Worm (Caenorhabditis elegans) whole organism, young adult: Measurements from ENCODE around the gene C56E6.4.
A peak's percentile ranks its signal among the peaks of the same experiment; 100 is the strongest.

Experiments
- B0261.1 ChIP-seq: sonication (generic microtip); optimal IDR thresholded peaks from 2 replicates; lab custom pipeline; 2016; ENCODE audit warnings: mild to moderate bottlenecking, missing genetic modification characterization, moderate library complexity, missing compliant biosample characterization
- C17E4.6 ChIP-seq: fragments of 200-800 bp; sonication (Bioruptor generic); IDR thresholded peaks from 2 replicates; pipeline ENCODE4 v1.3.6; 2022; ENCODE audit warnings: missing genetic modification reagents, missing genetic modification characterization, missing compliant biosample characterization
- D2030.7 ChIP-seq: fragments of 200-800 bp; sonication (Bioruptor generic); IDR thresholded peaks from 2 replicates; pipeline ENCODE4 v1.3.6; 2022; ENCODE audit warnings: missing genetic modification reagents, missing genetic modification characterization, missing compliant biosample characterization
- F10E7.11 ChIP-seq: sonication (generic microtip); optimal IDR thresholded peaks from 2 replicates; lab custom pipeline; 2017; ENCODE audit warnings: mild to moderate bottlenecking, missing genetic modification characterization, moderate library complexity, missing compliant biosample characterization
- F22D6.2 ChIP-seq: sonication (generic microtip); optimal IDR thresholded peaks from 2 replicates; lab custom pipeline; 2016; ENCODE audit warnings: mild to moderate bottlenecking, missing genetic modification characterization, missing compliant biosample characterization
- F37B4.10 ChIP-seq: fragments of 200-800 bp; sonication (Bioruptor generic); IDR thresholded peaks from 2 replicates; pipeline ENCODE4 v1.3.6; 2022; ENCODE audit warnings: missing genetic modification characterization, missing compliant biosample characterization
- F49E8.2 ChIP-seq: sonication (generic microtip); optimal IDR thresholded peaks from 3 replicates; lab custom pipeline; 2017; ENCODE audit warnings: missing genetic modification characterization, mild to moderate bottlenecking, missing compliant biosample characterization, antibody characterized with exemption, moderate library complexity; ENCODE audit not compliant: insufficient read depth
- F57A8.1 ChIP-seq: fragments of 200-800 bp; sonication (Bioruptor generic); optimal IDR thresholded peaks from 2 replicates; lab custom pipeline; 2018; ENCODE audit warnings: mild to moderate bottlenecking, missing genetic modification characterization, moderate library complexity, missing compliant biosample characterization
- Y56A3A.18 ChIP-seq: fragments of 200-800 bp; sonication (Bioruptor generic); IDR thresholded peaks from 2 replicates; pipeline ENCODE4 v1.3.6; 2022; ENCODE audit warnings: missing genetic modification reagents, missing genetic modification characterization, missing compliant biosample characterization
- akir-1 ChIP-seq: fragments of 200-800 bp; sonication (Bioruptor generic); optimal IDR thresholded peaks from 2 replicates; lab custom pipeline; 2018; ENCODE audit warnings: mild to moderate bottlenecking, missing genetic modification characterization, moderate library complexity, missing compliant biosample characterization
- aptf-2 ChIP-seq: fragments of 200-800 bp; sonication (Bioruptor generic); conservative IDR thresholded peaks from 2 replicates; pipeline ENCODE4 v1.3.6; 2022; ENCODE audit warnings: missing genetic modification reagents, missing genetic modification characterization, missing compliant biosample characterization
- aptf-3 ChIP-seq: fragments of 200-800 bp; sonication (Bioruptor generic); IDR thresholded peaks from 2 replicates; pipeline ENCODE4 v1.3.6; 2022; ENCODE audit warnings: missing genetic modification characterization, missing compliant biosample characterization
- atf-7 ChIP-seq: sonication (generic microtip); optimal IDR thresholded peaks from 2 replicates; lab custom pipeline; 2017; ENCODE audit warnings: mild to moderate bottlenecking, missing genetic modification characterization, missing compliant biosample characterization
- cebp-1 ChIP-seq, 2 experiments: fragments of 200-800 bp in 1 of 2; sonication (Bioruptor generic) in 1 of 2; sonication (generic microtip) in 1 of 2; IDR thresholded peaks in 1 of 2; optimal IDR thresholded peaks in 1 of 2; 2 replicates each; pipeline versions ENCODE4 v1.3.6 to Lab custom; 2017 to 2022; ENCODE audit warnings: missing compliant biosample characterization in 2 of 2, missing genetic modification characterization in 2 of 2, mild to moderate bottlenecking in 1 of 2, missing genetic modification reagents in 1 of 2, moderate library complexity in 1 of 2
- cebp-2 ChIP-seq: fragments of 200-800 bp; sonication (Bioruptor generic); IDR thresholded peaks from 2 replicates; pipeline ENCODE4 v1.3.6; 2022; ENCODE audit warnings: missing genetic modification characterization, missing compliant biosample characterization
- ceh-100 ChIP-seq: fragments of 200-800 bp; sonication (Bioruptor generic); IDR thresholded peaks from 2 replicates; pipeline ENCODE4 v1.3.6; 2022; ENCODE audit warnings: missing genetic modification reagents, missing genetic modification characterization, missing compliant biosample characterization
- chd-7 ChIP-seq: sonication (generic microtip); optimal IDR thresholded peaks from 2 replicates; lab custom pipeline; 2016; ENCODE audit warnings: mild to moderate bottlenecking, missing genetic modification characterization, moderate library complexity, missing compliant biosample characterization
- dpff-1 ChIP-seq: sonication (generic microtip); optimal IDR thresholded peaks from 2 replicates; lab custom pipeline; 2017; ENCODE audit warnings: mild to moderate bottlenecking, missing genetic modification characterization, missing compliant biosample characterization
- egl-18 ChIP-seq: fragments of 200-800 bp; sonication (Bioruptor generic); IDR thresholded peaks from 2 replicates; pipeline ENCODE4 v1.3.6; 2022; ENCODE audit warnings: missing genetic modification reagents, missing genetic modification characterization, missing compliant biosample characterization
- ets-4 ChIP-seq: fragments of 200-800 bp; sonication (Bioruptor generic); optimal IDR thresholded peaks from 2 replicates; lab custom pipeline; 2018; ENCODE audit warnings: mild to moderate bottlenecking, missing genetic modification characterization, missing compliant biosample characterization
- fkh-3 ChIP-seq: sonication (generic microtip); optimal IDR thresholded peaks from 2 replicates; lab custom pipeline; 2016; ENCODE audit warnings: mild to moderate bottlenecking, missing genetic modification characterization, missing compliant biosample characterization
- hrde-1 ChIP-seq: sonication (generic microtip); optimal IDR thresholded peaks from 2 replicates; lab custom pipeline; 2016; ENCODE audit warnings: missing genetic modification characterization, mild to moderate bottlenecking, missing compliant biosample characterization, moderate library complexity, missing genotype, missing genetic modification reagents, borderline replicate concordance
- hsf-1 ChIP-seq: fragments of 200-800 bp; sonication (Bioruptor generic); IDR thresholded peaks from 2 replicates; pipeline ENCODE4 v1.3.6; 2022; ENCODE audit warnings: missing genetic modification reagents, missing genetic modification characterization, missing compliant biosample characterization
- lag-1 ChIP-seq: fragments of 200-800 bp; sonication (Bioruptor generic); IDR thresholded peaks from 2 replicates; pipeline ENCODE4 v1.3.6; 2022; ENCODE audit warnings: missing genetic modification reagents, missing genetic modification characterization, missing compliant biosample characterization
- lin-54 ChIP-seq: fragments of 200-800 bp; sonication (Bioruptor generic); optimal IDR thresholded peaks from 2 replicates; lab custom pipeline; 2018; ENCODE audit warnings: mild to moderate bottlenecking, missing genetic modification characterization, missing compliant biosample characterization
- lir-1 ChIP-seq: fragments of 200-800 bp; sonication (Bioruptor generic); conservative IDR thresholded peaks from 2 replicates; pipeline ENCODE4 v1.3.6; 2022; ENCODE audit warnings: missing genetic modification reagents, missing genetic modification characterization, missing compliant biosample characterization
- lsy-27 ChIP-seq: sonication (generic microtip); optimal IDR thresholded peaks from 2 replicates; lab custom pipeline; 2017; ENCODE audit warnings: missing genetic modification characterization, mild to moderate bottlenecking, missing compliant biosample characterization, antibody characterized with exemption, missing genotype, borderline replicate concordance; ENCODE audit not compliant: insufficient read depth
- madf-3 ChIP-seq: fragments of 200-800 bp; sonication (Bioruptor generic); IDR thresholded peaks from 2 replicates; pipeline ENCODE4 v1.3.6; 2022; ENCODE audit warnings: missing genetic modification reagents, missing genetic modification characterization, missing compliant biosample characterization
- madf-6 ChIP-seq: fragments of 200-800 bp; sonication (Bioruptor generic); IDR thresholded peaks from 2 replicates; pipeline ENCODE4 v1.3.6; 2022; ENCODE audit warnings: missing genetic modification reagents, missing genetic modification characterization, missing compliant biosample characterization
- mel-28 ChIP-seq: sonication (generic microtip); optimal IDR thresholded peaks from 2 replicates; lab custom pipeline; 2016; ENCODE audit warnings: borderline replicate concordance, mild to moderate bottlenecking, missing genetic modification characterization, missing compliant biosample characterization
- nfya-1 ChIP-seq: sonication (generic microtip); optimal IDR thresholded peaks from 2 replicates; lab custom pipeline; 2017; ENCODE audit warnings: antibody characterized with exemption, missing compliant biosample characterization, missing genetic modification characterization, borderline replicate concordance; ENCODE audit not compliant: insufficient read depth
- nhr-120 ChIP-seq: fragments of 200-800 bp; sonication (Bioruptor generic); IDR thresholded peaks from 2 replicates; pipeline ENCODE4 v1.3.6; 2022; ENCODE audit warnings: missing genetic modification characterization, missing compliant biosample characterization
- nhr-179 ChIP-seq: sonication (generic microtip); optimal IDR thresholded peaks from 2 replicates; lab custom pipeline; 2016; ENCODE audit warnings: mild to moderate bottlenecking, missing genetic modification characterization, missing compliant biosample characterization
- nhr-27 ChIP-seq: fragments of 200-800 bp; sonication (Bioruptor generic); optimal IDR thresholded peaks from 2 replicates; lab custom pipeline; 2018; ENCODE audit warnings: mild to moderate bottlenecking, missing genetic modification characterization, moderate library complexity, missing compliant biosample characterization
- nhr-80 ChIP-seq: sonication (generic microtip); optimal IDR thresholded peaks from 2 replicates; lab custom pipeline; 2016; ENCODE audit warnings: missing genetic modification characterization, missing compliant biosample characterization
- pbrm-1 ChIP-seq: fragments of 200-800 bp; sonication (Bioruptor generic); IDR thresholded peaks from 2 replicates; pipeline ENCODE4 v1.3.6; 2022; ENCODE audit warnings: missing genetic modification reagents, missing genetic modification characterization, missing compliant biosample characterization
- rec-8 ChIP-seq, 2 experiments: sonication (generic microtip); optimal IDR thresholded peaks; 2 replicates each; lab custom pipeline; 2016; ENCODE audit warnings: mild to moderate bottlenecking in 2 of 2, missing genetic modification characterization in 2 of 2, missing genetic modification reagents in 2 of 2, missing genotype in 2 of 2, missing biosample characterization in 1 of 2, missing compliant biosample characterization in 1 of 2, moderate library complexity in 1 of 2
- repo-1 ChIP-seq: sonication (generic microtip); optimal IDR thresholded peaks from 2 replicates; lab custom pipeline; 2017; ENCODE audit warnings: mild to moderate bottlenecking, missing genetic modification characterization, missing compliant biosample characterization
- sdz-38 ChIP-seq: sonication (generic microtip); optimal IDR thresholded peaks from 2 replicates; lab custom pipeline; 2016; ENCODE audit warnings: missing genotype, missing genetic modification characterization, missing compliant biosample characterization
- snpc-3.4 ChIP-seq: sonication (generic microtip); optimal IDR thresholded peaks from 2 replicates; lab custom pipeline; 2017; ENCODE audit warnings: missing genetic modification characterization, mild to moderate bottlenecking, missing compliant biosample characterization, antibody characterized with exemption, moderate library complexity, missing genotype, missing genetic modification reagents
- snpc-4 ChIP-seq, 5 experiments: fragments of 150-350 bp in 1 of 5; sonication (generic microtip) in 4 of 5; optimal IDR thresholded peaks; 2 replicates each; lab custom pipeline; 2014 to 2018; ENCODE audit warnings: missing genetic modification characterization in 5 of 5, missing biosample characterization in 3 of 5, antibody characterized with exemption in 2 of 5, mild to moderate bottlenecking in 2 of 5, missing compliant biosample characterization in 2 of 5, missing genotype in 2 of 5, moderate library complexity in 2 of 5, missing genetic modification reagents in 1 of 5
- tlf-1 ChIP-seq: fragments of 200-800 bp; sonication (Bioruptor generic); optimal IDR thresholded peaks from 2 replicates; lab custom pipeline; 2018; ENCODE audit warnings: mild to moderate bottlenecking, missing genetic modification characterization, missing compliant biosample characterization
- unc-130 ChIP-seq: sonication (generic microtip); optimal IDR thresholded peaks from 2 replicates; lab custom pipeline; 2016; ENCODE audit warnings: missing genetic modification reagents, missing genetic modification characterization, missing compliant biosample characterization
- xnd-1 ChIP-seq: sonication (generic microtip); optimal IDR thresholded peaks from 2 replicates; lab custom pipeline; 2016; ENCODE audit warnings: missing genotype, missing genetic modification reagents, missing genetic modification characterization, missing compliant biosample characterization
- zfh-2 ChIP-seq: fragments of 200-800 bp; sonication (Bioruptor generic); conservative IDR thresholded peaks from 2 replicates; pipeline ENCODE4 v1.3.6; 2022; ENCODE audit warnings: missing genetic modification reagents, missing genetic modification characterization, missing compliant biosample characterization

C56E6.4 gene

ce11 chrII:6493709-6494326, 34.7 kb downstream of the C56E6.4 start:
- TF ChIP-seq F37B4.10 (GFP tag; lab: Robert Waterston, UW): no peak
- TF ChIP-seq akir-1 (GFP tag; lab: Kevin White, UChicago): no peak
- no peak for TF ChIP-seq nhr-179 (tag; lab: Kevin White, UChicago)
- no peak for TF ChIP-seq F10E7.11
- no peak for TF ChIP-seq snpc-4 (GFP tag; optimal IDR thresholded peaks at IDR 0.05; lab: Kevin White, UChicago)
- TF ChIP-seq snpc-4 (tag; optimal IDR thresholded peaks at IDR 0.05; lab: Kevin White, UChicago): no peak
- 0 out of 2 replicates have a peak, but pooled peaks have one; percentile 35 for TF ChIP-seq ceh-100 (GFP tag; lab: Robert Waterston, UW)
- no peak for TF ChIP-seq lir-1 (GFP tag; lab: Robert Waterston, UW)
- TF ChIP-seq B0261.1 (tag; lab: Kevin White, UChicago): no peak
- TF ChIP-seq ets-4 (GFP tag; lab: Kevin White, UChicago): no peak
- no peak for TF ChIP-seq nfya-1 (tag; lab: Kevin White, UChicago)
- TF ChIP-seq pbrm-1 (GFP tag; lab: Robert Waterston, UW): 0 out of 2 replicates have a peak, but pooled peaks have one; percentile 28
- TF ChIP-seq F57A8.1 (GFP tag; lab: Kevin White, UChicago): no peak
- TF ChIP-seq repo-1 (tag; lab: Kevin White, UChicago): peak; percentile 26
- TF ChIP-seq madf-3: 0 out of 2 replicates have a peak, but pooled peaks have one; percentile 1
- no peak for TF ChIP-seq sdz-38 (tag; lab: Kevin White, UChicago)
- TF ChIP-seq unc-130 (GFP tag; lab: Kevin White, UChicago): no peak
- TF ChIP-seq lin-54 (GFP tag; lab: Kevin White, UChicago): peak; percentile 1
- no peak for TF ChIP-seq C17E4.6 (GFP tag; lab: Robert Waterston, UW)
- TF ChIP-seq mel-28: no peak
- no peak for TF ChIP-seq aptf-2 (GFP tag; lab: Robert Waterston, UW)
- no peak for TF ChIP-seq fkh-3
- TF ChIP-seq egl-18: no peak
- TF ChIP-seq aptf-3: no peak
- no peak for TF ChIP-seq zfh-2 (GFP tag; lab: Robert Waterston, UW)
- TF ChIP-seq tlf-1 (GFP tag; lab: Kevin White, UChicago): no peak
- no peak for TF ChIP-seq chd-7
- TF ChIP-seq madf-6 (GFP tag; lab: Robert Waterston, UW): peak; percentile 53; the same call in 1 of the 2 replicates
- TF ChIP-seq F22D6.2: no peak
- TF ChIP-seq nhr-80 (tag; lab: Kevin White, UChicago): no peak
- TF ChIP-seq lsy-27 (tag; lab: Kevin White, UChicago): no peak
- peak; percentile 28 for TF ChIP-seq hrde-1 (tag; lab: Kevin White, UChicago)
- peak; percentile 14 for TF ChIP-seq snpc-3.4 (tag; lab: Kevin White, UChicago)
- no peak for TF ChIP-seq nhr-27 (tag; lab: Kevin White, UChicago)
- TF ChIP-seq cebp-1 (GFP tag; IDR thresholded peaks at IDR 0.05; lab: Robert Waterston, UW): no peak
- TF ChIP-seq cebp-1 (tag; optimal IDR thresholded peaks at IDR 0.05; lab: Kevin White, UChicago): no peak
- peak; percentile 31 for TF ChIP-seq F49E8.2 (tag; lab: Kevin White, UChicago)
- no peak for TF ChIP-seq cebp-2 (GFP tag; lab: Robert Waterston, UW)
- TF ChIP-seq xnd-1 (tag; lab: Kevin White, UChicago): peak; percentile 35
- no peak for TF ChIP-seq D2030.7 (GFP tag; lab: Robert Waterston, UW)
- TF ChIP-seq hsf-1 (GFP tag; lab: Robert Waterston, UW): peak; percentile 60
- no peak for TF ChIP-seq nhr-120 (GFP tag; lab: Robert Waterston, UW)
- TF ChIP-seq atf-7 (tag; lab: Kevin White, UChicago): no peak
- no peak for TF ChIP-seq Y56A3A.18 (GFP tag; lab: Robert Waterston, UW)
- TF ChIP-seq lag-1: no peak
- TF ChIP-seq dpff-1 (tag; lab: Kevin White, UChicago): no peak
- no peak for TF ChIP-seq rec-8 (tag; optimal IDR thresholded peaks at IDR 0.05; lab: Kevin White, UChicago)
